Worm (Caenorhabditis elegans): Measurements from ENCODE around the gene C16A11.5.

The C16A11.5 gene

DNA sequence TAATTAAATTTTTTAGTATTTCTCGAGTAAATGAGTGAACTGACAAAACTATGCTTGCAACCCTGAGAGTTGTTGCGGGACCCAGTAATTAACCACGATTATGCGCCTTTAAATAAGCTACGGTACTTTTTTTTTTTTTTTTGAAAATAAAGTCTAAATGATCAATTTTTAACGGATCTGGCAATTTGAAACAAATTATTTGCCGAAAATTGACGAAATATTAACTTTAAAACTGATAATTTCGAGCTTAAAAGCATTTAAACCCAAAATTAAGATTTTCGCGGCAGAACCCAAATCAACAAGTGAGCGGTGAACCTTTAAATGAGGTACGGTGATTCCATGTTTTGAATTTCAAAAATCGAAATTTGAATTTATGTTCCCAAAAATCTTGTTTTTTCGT lies 636 bp upstream of the C16A11.5 start:
- TF ChIP-seq him-1 (tag; optimal IDR thresholded peaks at IDR 0.05) (no peak), W03F9.2 (tag; optimal IDR thresholded peaks at IDR 0.05) (no peak), dao-5 (tag; optimal IDR thresholded peaks at IDR 0.05) (no peak)

DNA sequence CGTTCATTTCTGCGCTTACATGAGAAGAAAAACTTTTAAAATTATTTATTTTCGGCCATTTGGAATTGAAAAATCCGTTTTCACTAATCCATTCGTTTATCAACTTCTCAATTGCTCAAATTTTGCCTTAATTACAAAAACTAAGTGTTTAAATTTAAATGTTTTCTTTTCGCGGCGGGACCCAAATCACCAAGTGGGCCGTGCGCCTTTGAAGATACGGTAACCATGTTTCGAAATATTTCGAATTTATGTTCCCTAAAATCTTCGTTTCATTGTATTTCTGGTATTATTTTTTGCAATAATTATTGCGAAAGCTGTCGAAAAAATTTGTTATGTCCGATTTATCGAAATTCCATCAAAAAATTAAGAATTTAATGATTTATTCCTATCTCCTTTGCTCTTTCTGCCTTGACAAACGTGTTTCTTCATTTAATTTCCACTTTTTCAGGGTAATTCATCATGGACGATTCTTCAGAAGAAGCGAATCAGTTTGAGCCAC lies 3.5 kb downstream of the C16A11.5 start, which contains the start of gene C16A11.4:
TSS of gene C16A11.4 (plus strand) at position 449 of the 499 bp plus-strand sequence.
- TF ChIP-seq W03F9.2 (tag; optimal IDR thresholded peaks at IDR 0.05), result no peak
- TF ChIP-seq him-1 (tag; optimal IDR thresholded peaks at IDR 0.05), result no peak
- no peak for TF ChIP-seq dao-5 (tag; optimal IDR thresholded peaks at IDR 0.05)

DNA sequence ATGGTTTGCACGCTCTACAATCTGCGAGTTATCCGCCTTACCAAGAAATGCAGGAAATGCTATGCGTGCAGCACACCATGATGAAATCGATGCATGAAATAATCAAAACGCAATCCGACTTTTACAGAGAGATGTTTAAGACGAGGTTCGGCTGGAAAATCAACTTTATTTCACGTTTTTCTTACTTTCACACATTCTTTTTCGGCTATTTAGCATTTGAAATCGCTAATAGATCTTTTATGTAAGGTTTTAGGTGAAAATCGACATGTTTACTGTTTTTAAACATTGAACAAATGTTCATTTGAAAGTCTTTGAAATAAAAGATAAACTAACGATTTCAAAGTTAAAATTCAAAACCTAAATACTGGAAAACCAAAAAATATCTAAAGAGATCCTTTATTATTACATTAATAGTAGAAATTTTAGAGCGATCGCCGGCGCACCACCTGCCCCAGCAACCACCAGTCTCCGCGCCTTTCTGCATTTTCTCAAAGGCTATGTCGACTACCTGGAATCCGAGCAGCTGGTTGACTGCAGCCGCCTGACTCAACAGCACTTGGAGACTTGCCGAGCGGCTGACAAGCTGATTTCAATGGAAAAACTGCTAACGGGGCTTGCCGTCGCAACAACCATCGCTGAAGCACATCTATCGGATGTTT lies 5.1 kb downstream of the C16A11.5 start:
- no peak for TF ChIP-seq W03F9.2 (tag; optimal IDR thresholded peaks at IDR 0.05)
- no peak for TF ChIP-seq him-1 (tag; optimal IDR thresholded peaks at IDR 0.05)
- no peak for TF ChIP-seq dao-5 (tag; optimal IDR thresholded peaks at IDR 0.05)

DNA sequence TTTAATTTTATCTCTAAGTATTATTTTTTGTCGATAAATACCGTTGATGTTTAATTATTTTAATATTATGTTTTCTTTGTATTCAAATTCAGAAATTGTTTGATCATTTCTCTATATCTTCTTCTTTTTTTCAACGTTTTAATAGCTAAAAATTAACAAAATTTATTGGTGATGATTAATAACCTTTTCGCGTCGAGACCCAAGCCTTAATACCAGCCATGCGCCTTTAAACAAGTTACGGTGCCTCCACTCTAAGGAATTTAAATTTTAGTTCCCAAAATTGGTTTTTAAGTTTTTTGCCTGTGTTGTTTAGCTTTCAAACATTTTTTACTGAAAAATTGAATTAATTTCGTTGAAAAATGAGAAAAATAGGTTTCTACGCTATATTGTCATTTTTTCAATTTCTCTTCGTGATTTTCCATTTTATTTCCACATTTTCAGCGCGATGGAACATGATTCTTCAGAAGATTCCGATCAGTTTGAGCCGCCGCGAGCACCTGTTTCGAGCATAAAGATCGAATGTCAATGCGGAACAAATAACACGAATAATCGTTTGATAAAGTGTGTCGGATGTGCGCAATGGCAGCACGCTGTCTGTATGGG lies 6.1 kb downstream of the C16A11.5 start, which contains the start of gene C16A11.3:
TSS of gene C16A11.3 (plus strand) at position 440 of the 603 bp plus-strand sequence.
- no peak for TF ChIP-seq dao-5 (tag; optimal IDR thresholded peaks at IDR 0.05)
- TF ChIP-seq W03F9.2 (tag; optimal IDR thresholded peaks at IDR 0.05), result no peak
- TF ChIP-seq him-1 (tag; optimal IDR thresholded peaks at IDR 0.05), result no peak

DNA sequence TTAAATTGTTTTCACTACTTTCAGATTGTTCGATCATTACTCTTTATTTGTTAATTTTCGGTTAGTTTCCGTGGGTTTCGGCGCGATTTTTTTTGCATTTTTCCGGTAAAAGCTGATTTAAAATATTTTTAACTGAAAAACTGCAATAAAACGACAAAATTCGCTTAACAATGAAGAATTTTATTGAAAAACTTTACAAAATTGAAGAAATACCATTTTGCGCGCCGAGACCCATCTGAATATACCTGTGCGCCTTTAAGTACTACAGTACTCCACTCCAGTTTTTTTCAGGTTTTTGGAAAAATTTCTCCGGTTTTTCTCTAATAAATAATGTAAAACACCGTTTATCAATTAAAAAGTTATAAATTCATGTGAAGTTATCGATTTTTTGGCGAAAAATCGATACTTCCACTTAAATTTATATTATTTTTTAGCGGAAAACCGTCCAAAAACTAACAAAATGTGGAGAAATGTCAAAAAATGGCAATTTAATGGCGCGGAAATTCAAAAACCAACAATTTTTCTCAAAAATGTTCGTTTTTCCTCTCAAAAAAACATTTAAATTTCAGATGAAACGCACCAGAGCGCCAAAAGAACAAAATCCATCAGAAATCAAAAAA lies 7.8 kb downstream of the C16A11.5 start, which contains the start of gene C16A11.10:
TSS of gene C16A11.10 (plus strand) at position 570 of the 620 bp plus-strand sequence.
- TF ChIP-seq dao-5 (tag; optimal IDR thresholded peaks at IDR 0.05) (no peak), W03F9.2 (tag; optimal IDR thresholded peaks at IDR 0.05) (no peak), him-1 (tag; optimal IDR thresholded peaks at IDR 0.05) (no peak)

DNA sequence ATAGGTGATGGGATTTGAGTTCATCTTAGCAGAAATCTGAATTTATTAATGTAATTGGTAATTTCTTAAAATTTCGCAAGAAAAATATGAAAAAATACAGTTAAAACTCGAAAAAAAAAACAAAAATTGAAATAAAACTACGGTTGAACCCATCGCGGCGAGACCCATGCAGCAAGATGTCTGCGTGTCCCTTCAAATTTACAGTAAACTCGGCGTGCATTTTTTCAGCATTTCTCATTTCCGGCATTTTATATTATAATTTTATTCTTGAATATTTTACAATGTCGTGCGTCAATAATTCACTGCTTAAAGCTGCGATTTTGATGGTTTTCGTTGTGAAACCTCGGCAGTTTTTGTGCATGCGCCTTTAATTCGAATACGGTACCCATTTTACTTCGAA lies 12.9 kb downstream of the C16A11.5 start, which contains the start of gene fbxc-43:
TSS of gene fbxc-43 (minus strand) at position 38 of the 400 bp plus-strand sequence.
- TF ChIP-seq him-1 (tag; optimal IDR thresholded peaks at IDR 0.05) (no peak), W03F9.2 (tag; optimal IDR thresholded peaks at IDR 0.05) (no peak), dao-5 (tag; optimal IDR thresholded peaks at IDR 0.05) (no peak)

DNA sequence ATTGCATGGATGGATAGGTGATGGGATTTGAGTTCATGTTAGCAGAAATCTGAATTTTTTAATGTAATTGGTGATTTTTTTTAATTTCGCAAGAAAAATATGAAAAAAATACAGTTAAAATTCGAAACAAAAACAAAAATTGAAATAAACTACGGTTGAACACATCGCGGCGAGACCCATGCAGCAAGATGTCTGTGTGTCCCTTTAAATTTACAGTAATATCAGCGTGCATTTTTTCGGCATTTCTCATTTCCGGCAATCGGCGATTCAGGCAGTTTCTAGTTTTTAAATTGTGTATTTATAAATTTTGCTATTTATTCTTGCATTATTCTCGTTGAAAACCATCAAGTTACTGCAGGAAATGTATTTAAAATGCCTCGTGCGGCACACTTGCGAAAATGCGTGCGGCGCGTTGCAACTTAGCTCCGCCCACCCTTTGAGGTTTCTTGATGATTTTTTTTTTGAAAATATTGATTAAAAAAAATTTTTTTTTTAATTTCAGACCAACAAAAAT lies 14.7 kb downstream of the C16A11.5 start, which contains the start of the genes fbxc-44 and C16A11.2:
TSS of gene fbxc-44 (minus strand) at position 51 of the 514 bp plus-strand sequence.
TSS of gene C16A11.2 (plus strand) at position 503 of the 514 bp plus-strand sequence.
- no peak for TF ChIP-seq him-1 (tag; optimal IDR thresholded peaks at IDR 0.05)
- TF ChIP-seq dao-5 (tag; optimal IDR thresholded peaks at IDR 0.05), result no peak
- TF ChIP-seq W03F9.2 (tag; optimal IDR thresholded peaks at IDR 0.05), result peak; percentile 36

DNA sequence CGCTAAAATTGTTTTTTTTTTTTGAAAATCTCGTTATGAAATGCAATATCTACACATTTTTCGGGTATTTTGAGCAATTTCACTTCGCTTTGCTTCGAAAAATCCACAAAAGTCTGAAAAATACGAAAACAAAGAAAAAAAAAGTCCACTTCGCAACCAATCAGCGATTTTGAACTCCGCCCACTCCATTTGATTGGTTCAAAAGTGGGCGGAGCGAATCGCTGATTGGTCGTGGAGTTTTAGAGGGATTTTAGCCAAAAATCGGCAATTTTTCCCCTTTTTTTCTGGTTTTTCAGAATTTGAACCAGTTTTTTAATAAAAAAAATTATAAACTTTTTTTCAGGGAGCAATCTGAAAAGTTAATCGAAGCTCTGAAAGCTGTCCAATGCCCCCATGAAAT lies 15.9 kb downstream of the C16A11.5 start:
- TF ChIP-seq W03F9.2 (tag; optimal IDR thresholded peaks at IDR 0.05) (no peak), him-1 (tag; optimal IDR thresholded peaks at IDR 0.05) (no peak), dao-5 (tag; optimal IDR thresholded peaks at IDR 0.05) (no peak)

DNA sequence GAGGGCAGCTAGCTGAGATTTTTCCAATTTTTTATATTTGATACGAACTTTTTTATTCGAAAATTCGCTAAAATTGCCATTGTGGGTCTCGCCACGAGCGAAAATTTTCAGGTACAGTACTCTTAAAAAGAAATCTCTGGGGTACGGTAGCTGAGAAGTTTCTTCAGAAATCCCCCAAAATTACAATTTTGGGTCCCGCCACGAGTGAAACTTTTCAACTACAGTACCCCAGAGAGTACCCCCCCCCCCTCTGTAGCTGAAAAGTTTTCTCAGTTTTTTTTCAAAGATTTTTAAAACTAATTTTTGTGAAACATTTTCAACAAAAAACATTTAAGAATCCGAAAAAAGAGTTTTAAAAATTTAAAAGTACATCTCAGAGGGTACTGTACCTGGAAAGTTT lies 21.9 kb downstream of the C16A11.5 start:
- no peak for TF ChIP-seq W03F9.2 (tag; optimal IDR thresholded peaks at IDR 0.05)
- TF ChIP-seq him-1 (tag; optimal IDR thresholded peaks at IDR 0.05), result no peak
- TF ChIP-seq dao-5 (tag; optimal IDR thresholded peaks at IDR 0.05), result no peak

DNA sequence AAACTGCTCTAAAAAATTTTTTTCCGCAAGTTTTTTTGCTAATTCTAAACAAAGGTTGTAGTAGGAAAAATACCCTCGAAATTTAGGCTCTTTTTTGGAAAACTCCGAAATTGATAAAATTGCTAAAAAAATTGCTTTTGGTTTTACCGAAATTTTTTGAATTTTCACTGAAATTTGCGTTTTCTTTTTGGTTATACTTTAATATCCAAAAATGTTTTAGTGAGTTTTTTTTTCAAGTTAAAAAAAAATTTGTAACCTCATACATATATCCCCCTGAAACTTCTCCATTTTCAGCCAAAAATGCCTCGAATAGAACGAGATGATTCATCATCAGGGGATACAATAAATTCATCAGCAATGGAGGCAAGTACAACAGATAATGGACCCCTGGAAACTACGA lies 23.8 kb downstream of the C16A11.5 start, which contains the start of gene gpa-11:
TSS of gene gpa-11 (plus strand) at position 301 of the 400 bp plus-strand sequence.
- TF ChIP-seq W03F9.2 (tag; optimal IDR thresholded peaks at IDR 0.05) (no peak), him-1 (tag; optimal IDR thresholded peaks at IDR 0.05) (no peak), dao-5 (tag; optimal IDR thresholded peaks at IDR 0.05) (no peak)

DNA sequence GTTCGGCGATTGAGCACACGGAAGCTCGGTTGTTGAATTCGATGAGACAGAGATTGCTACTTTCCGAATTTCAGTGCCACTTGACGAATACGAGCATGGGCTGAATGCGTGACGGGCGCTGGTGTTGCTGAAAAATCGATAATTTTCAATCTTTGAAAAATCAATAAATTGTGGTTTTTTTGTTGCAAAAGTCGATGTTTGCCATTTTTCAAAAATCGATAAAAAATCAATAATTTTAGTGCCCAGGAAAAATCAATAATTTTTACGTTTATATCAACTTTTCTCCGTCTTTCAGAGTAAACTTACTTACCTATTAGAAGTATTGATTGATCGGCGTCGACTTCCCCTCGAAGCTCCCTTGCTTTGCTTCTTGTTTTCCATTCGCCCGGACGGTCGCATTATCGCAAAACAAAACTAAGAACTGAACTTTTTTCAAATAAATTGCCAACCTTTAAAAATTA lies 33.5 kb downstream of the C16A11.5 start, which contains the start of gene C16A11.7:
TSS of gene C16A11.7 (minus strand) at position 411 of the 461 bp plus-strand sequence.
- no peak for TF ChIP-seq W03F9.2 (tag; optimal IDR thresholded peaks at IDR 0.05)
- TF ChIP-seq him-1 (tag; optimal IDR thresholded peaks at IDR 0.05), result no peak
- TF ChIP-seq dao-5 (tag; optimal IDR thresholded peaks at IDR 0.05), result no peak

DNA sequence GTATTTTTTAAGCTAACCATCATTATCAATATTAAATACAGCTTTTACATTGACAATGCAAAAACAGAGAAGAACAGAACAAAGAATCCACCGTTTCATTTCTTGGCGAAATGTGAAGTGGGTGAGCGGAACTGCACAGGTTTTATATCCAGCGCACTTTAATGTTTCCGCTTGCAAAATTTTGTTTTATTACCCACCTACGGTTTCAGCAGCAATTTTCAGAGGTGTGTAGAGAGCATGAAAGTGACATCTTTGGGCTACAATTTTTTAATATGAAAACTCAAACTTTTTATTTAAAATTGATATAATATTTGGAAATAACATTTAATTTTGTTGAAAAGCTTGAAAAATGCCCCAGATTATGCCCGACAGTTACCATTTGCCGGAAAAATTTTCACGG lies 35.6 kb downstream of the C16A11.5 start, which contains the start of gene clec-135:
TSS of gene clec-135 (minus strand) at position 101 of the 400 bp plus-strand sequence.
- TF ChIP-seq W03F9.2 (tag; optimal IDR thresholded peaks at IDR 0.05) (no peak), him-1 (tag; optimal IDR thresholded peaks at IDR 0.05) (no peak), dao-5 (tag; optimal IDR thresholded peaks at IDR 0.05) (no peak)

DNA sequence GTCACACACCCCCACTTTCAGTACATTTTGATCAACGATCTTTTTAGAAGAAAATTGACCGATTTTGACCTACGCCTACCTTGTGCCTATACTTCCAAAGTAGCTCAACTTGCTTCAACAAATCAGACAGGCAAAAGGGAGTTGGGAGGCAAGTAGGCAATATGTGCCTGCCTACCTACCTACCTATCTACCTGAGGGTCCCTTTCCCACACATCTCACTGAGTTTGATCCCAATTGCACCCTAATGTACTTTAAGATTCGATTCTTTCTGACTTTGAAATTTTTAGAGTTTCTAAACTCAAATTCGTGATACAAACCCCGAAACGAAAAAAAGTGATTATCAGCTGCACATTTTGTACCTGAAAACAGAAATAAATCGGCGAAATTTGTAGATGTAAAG lies 44.6 kb downstream of the C16A11.5 start:
- TF ChIP-seq W03F9.2 (tag; optimal IDR thresholded peaks at IDR 0.05) (no peak), him-1 (tag; optimal IDR thresholded peaks at IDR 0.05) (no peak), dao-5 (tag; optimal IDR thresholded peaks at IDR 0.05) (no peak)

Measured in whole organism, L4/young adult.